Worm (Caenorhabditis elegans): Measurements from ENCODE around the gene C54C6.4.

C54C6.4 gene

ce11 chrIII:3581636-3582035 lies 28.2 kb downstream of the C54C6.4 start, which contains the start of gene C48D5.3:
C48D5.3 (minus strand) TSS chrIII:3581736.
- no peak for TF ChIP-seq him-1 (tag; optimal IDR thresholded peaks at IDR 0.05)
- TF ChIP-seq W03F9.2 (tag; optimal IDR thresholded peaks at IDR 0.05), result no peak
- no peak for TF ChIP-seq dao-5 (tag; optimal IDR thresholded peaks at IDR 0.05)

DNA sequence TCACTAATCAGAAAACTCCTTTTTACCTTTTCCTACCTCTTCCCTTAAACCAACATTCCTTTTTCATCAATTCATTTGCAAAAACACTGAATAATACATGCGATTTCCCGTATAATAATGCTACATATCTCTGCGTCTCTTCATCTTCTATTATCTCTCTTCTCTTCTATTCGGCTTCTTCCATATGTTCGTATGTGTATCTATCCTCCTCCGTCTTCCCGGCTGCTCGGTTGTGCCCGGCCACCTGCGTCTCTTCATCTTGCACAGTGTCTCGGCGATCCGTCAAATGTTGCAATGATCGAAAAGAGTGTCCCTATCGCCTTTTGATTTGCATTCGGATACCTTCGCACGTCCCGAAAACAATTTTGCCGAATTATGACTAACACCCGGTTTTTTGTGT lies 29.9 kb downstream of the C54C6.4 start:
- no peak for TF ChIP-seq him-1 (tag; optimal IDR thresholded peaks at IDR 0.05)
- no peak for TF ChIP-seq W03F9.2 (tag; optimal IDR thresholded peaks at IDR 0.05)
- no peak for TF ChIP-seq dao-5 (tag; optimal IDR thresholded peaks at IDR 0.05)

DNA sequence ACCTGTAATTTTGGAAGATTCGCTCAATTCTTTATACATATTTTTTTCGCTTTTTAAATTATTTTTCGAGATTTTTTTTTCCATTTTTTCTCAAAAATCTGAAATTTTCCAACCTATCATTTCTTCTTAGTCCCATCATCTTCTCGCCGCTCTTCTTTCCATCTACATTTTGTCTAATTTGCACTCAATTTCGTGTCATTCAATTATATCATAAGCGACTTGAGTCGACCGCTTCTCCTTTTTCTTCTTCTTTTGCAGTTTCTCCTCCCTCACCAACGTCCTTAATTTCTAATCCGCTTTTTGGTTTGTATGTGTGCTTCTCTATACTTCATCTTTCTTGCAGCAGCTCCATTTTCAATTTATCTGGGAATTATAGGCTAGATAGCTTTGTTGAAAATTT lies 34.7 kb downstream of the C54C6.4 start:
- TF ChIP-seq W03F9.2 (tag; optimal IDR thresholded peaks at IDR 0.05) (no peak), him-1 (tag; optimal IDR thresholded peaks at IDR 0.05) (no peak), dao-5 (tag; optimal IDR thresholded peaks at IDR 0.05) (no peak)

- TF ChIP-seq dao-5 (tag; optimal IDR thresholded peaks at IDR 0.05), result no peak
- no peak for TF ChIP-seq him-1 (tag; optimal IDR thresholded peaks at IDR 0.05)
- TF ChIP-seq W03F9.2 (tag; optimal IDR thresholded peaks at IDR 0.05), result no peak
These were observed 36.9 kb downstream of the C54C6.4 start, which contains the start of gene ptp-1 for ce11 chrIII:3590365-3590764. ptp-1 (plus strand) TSS chrIII:3590722.

DNA sequence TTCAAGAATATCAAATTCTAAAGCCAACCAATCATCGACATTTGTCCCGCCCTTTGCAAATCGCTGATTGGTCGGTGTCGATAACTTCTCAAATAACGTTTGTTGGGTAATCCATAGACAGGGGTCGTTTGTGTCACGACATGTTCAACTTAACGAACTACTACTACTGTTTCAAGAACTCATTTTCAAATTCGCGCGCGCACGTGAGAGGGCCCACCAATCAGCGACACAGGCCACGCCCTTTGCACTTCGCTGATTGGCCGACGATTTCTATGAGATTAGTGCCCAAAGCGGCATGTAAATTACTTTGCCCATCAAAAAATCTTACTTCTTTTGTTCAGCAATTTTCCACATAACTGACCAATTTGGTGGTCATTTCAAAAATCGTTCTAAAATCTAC lies 41.2 kb downstream of the C54C6.4 start:
- no peak for TF ChIP-seq him-1 (tag; optimal IDR thresholded peaks at IDR 0.05)
- no peak for TF ChIP-seq dao-5 (tag; optimal IDR thresholded peaks at IDR 0.05)
- TF ChIP-seq W03F9.2 (tag; optimal IDR thresholded peaks at IDR 0.05), result no peak

DNA sequence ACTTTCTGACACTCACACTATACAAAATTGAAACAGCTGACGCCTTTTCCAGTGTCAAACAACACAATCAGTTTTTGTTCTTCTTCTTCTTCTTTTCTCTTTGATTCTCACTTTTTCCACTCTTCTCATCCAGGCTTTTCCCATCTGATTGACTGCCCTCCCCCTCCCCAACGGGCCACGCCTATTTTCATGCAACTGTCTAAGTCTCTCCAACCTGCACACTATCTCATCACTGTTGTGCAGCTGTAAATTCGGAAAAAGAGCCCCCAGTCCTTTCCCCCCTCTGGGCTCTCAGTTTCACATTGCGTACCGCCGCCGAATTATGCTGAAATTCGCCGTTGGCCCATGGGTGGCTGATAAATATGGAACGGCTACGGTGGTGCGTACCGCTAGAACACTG lies 47.8 kb downstream of the C54C6.4 start:
- TF ChIP-seq him-1 (tag; optimal IDR thresholded peaks at IDR 0.05), result no peak
- TF ChIP-seq dao-5 (tag; optimal IDR thresholded peaks at IDR 0.05), result no peak
- TF ChIP-seq W03F9.2 (tag; optimal IDR thresholded peaks at IDR 0.05), result no peak

DNA sequence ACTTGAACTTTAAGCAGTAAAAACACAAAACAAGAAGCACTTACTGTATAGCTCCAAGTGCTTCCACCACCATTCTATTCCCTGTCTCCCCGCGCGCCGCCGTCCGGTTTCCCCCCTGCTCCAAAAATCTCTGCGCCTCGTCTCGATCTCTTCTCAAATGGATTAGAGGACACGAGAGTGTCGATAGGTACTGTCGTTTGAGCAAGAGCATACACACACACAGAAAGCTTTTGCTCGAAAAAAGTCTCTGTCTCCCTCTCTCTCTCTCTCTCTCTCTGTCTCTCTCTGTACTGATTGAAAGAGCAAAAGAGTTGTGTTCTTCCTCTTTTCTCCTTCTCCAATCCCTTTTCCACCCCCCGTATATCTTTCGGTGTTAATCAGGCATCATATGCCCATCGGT lies 52.2 kb downstream of the C54C6.4 start:
- TF ChIP-seq W03F9.2 (tag; optimal IDR thresholded peaks at IDR 0.05) (no peak), dao-5 (tag; optimal IDR thresholded peaks at IDR 0.05) (no peak), him-1 (tag; optimal IDR thresholded peaks at IDR 0.05) (no peak)
